Worm (Caenorhabditis elegans): ENCODE results near the gene cdr-2.
A peak's percentile ranks its signal among the peaks of the same experiment; 100 is the strongest.

The cdr-2 gene

DNA sequence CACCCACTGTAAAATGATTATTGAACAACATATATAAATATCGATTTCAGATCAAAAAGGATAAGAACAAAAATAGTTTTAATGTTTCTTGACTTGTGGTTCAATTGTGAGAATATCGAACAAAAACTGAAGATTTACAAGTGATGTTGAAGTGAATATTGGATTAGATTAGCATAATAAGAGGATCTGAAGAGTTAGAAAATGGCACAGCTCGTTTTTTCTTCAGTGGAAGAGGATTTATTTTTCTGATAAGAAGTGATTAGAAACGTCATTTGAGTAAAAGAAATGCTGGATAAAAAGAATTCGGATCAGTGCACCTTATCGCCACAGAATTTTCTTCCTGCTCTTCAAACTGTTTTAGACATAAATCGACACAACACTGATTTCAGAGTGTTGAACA, 19.8 kb downstream of the cdr-2 start, which contains the start of gene twk-14:
Gene twk-14, minus strand, starts transcription at position 8 of the 400 bp plus-strand sequence.
- TF ChIP-seq unc-62 (GFP tag; optimal IDR thresholded peaks at IDR 0.05 in 1 of 2) (peak in 1 of 2 experiments; percentile 25), unc-62 (tag; optimal IDR thresholded peaks at IDR 0.05) (no peak), nhr-25 (tag; optimal IDR thresholded peaks at IDR 0.05; ENCODE audit: borderline replicate concordance, insufficient read depth) (no peak)

DNA sequence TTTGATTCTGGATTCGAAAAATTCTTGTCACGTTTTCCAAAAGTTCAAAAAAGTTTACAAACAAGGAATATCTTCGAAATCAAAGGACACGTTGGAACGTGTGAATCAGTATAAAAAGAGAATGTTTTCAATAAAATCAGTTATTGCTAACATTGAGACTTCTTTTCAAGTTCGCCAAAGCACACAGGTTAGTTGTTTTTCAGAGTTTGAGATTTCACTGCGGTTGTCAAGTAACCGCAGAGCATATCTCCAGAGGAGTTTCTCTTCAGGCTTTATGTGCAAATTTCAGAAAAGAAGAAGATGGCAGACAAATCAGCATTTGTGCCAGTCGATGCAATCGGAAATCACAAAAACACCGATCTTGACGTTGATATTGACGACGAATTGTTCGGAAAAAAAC, 29.4 kb downstream of the cdr-2 start, which contains the start of gene K01D12.15:
Gene K01D12.15, plus strand, starts transcription at position 301 of the 400 bp plus-strand sequence.
- TF ChIP-seq ceh-28 (tag; optimal IDR thresholded peaks at IDR 0.05): no peak
- TF ChIP-seq daf-19 (GFP tag; conservative IDR thresholded peaks at IDR 0.05): no peak
- no peak for TF ChIP-seq Y5F2A.4 (GFP tag; optimal IDR thresholded peaks at IDR 0.05)
- no peak for TF ChIP-seq mes-2 (tag; optimal IDR thresholded peaks at IDR 0.05; ENCODE audit: poor library complexity, severe bottlenecking)
- no peak for TF ChIP-seq nhr-25 (tag; optimal IDR thresholded peaks at IDR 0.05; ENCODE audit: borderline replicate concordance, insufficient read depth)
- no peak for TF ChIP-seq nhr-6 (tag; optimal IDR thresholded peaks at IDR 0.05)
- no peak for TF ChIP-seq F49E8.2 (tag; optimal IDR thresholded peaks at IDR 0.05; ENCODE audit: borderline replicate concordance)
- TF ChIP-seq skn-1 (tag; optimal IDR thresholded peaks at IDR 0.05): no peak
- no peak for TF ChIP-seq sdz-12 (GFP tag; optimal IDR thresholded peaks at IDR 0.05)
- TF ChIP-seq mxl-3 (GFP tag; optimal IDR thresholded peaks at IDR 0.05): no peak

ce11 chrV:12377256-12377655, 38.3 kb downstream of the cdr-2 start, which contains the start of gene K01D12.1:
Gene K01D12.1 (plus strand): TSS chrV:12377556.
- TF ChIP-seq aha-1 (tag): peak; percentile 70
- no peak for TF ChIP-seq F49E8.2 (tag; optimal IDR thresholded peaks at IDR 0.05; ENCODE audit: borderline replicate concordance)
- peak in 1 of 2 experiments; percentile 71 for TF ChIP-seq unc-62 (GFP tag; optimal IDR thresholded peaks at IDR 0.05 in 1 of 2)
- no peak for TF ChIP-seq unc-62 (tag; optimal IDR thresholded peaks at IDR 0.05)

DNA sequence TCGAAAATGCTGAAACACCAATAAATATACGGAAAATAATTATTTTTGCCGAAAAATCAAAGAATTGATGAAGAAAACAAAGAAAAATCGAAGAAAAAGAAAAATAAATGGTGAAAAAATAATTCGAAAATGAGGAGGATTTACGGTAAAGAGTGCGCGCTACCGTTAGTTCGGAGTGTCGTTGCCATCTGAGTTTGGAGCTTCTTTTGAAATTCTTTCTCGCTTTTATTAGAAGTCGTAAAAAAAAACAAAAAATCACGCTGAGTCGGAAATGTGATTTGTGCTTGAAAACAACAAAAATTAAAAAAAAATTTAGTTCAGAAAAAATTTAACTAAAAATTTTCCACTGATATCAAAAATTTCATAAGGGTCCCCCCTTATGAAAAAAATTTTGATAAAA, 41.3 kb downstream of the cdr-2 start, which contains the start of gene F23H12.10:
Gene F23H12.10, minus strand, starts transcription at position 12 of the 400 bp plus-strand sequence.
- peak; percentile 51; the same call in 1 of the 2 replicates for TF ChIP-seq Y48G9A.11 (GFP tag; IDR thresholded peaks at IDR 0.05)

DNA sequence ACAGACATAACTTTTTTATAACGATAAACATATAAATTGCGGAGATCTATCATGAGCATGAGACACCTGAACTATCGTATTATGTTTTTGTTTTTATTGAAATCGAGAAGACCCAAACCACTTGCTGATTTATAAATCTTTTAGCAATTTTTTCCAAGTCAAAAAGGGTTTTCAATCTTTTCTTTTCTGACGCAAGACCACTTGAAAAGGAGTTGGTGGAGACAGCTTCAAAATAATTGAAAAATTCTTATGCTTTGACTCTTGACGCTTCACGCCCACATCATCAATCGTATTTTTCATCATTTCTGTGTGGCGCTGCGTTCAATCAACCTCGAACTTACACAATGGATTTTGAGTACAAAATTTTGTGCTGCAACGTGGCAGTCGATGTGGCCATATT, 44.1 kb downstream of the cdr-2 start, which contains the start of gene F23H12.7:
Gene F23H12.7, plus strand, starts transcription at position 301 of the 400 bp plus-strand sequence.
- TF ChIP-seq unc-62 (GFP tag; optimal IDR thresholded peaks at IDR 0.05 in 1 of 2): peak in 1 of 2 experiments; percentile 1
- TF ChIP-seq unc-62 (tag; optimal IDR thresholded peaks at IDR 0.05): no peak
- no peak for TF ChIP-seq Y48G9A.11 (GFP tag; IDR thresholded peaks at IDR 0.05)

DNA sequence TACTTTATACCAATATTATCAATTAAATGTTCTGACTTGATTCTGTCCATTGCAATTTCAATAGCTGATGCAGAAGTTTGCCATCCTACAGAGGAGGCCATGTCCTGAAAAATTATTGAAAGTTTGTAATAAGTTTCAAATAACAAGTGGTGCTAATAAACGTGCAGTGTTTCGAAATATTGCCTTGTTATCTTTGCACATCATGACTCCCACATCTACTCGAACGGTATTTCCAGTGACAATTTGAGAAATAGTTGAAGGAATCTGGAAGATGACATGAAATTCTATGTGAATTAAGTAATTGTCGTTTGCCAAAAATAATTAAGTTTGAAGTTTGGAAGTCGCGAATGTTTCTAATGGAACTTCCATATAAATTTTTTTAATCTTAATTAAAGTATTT, 46.1 kb downstream of the cdr-2 start, which contains the start of gene gcy-13:
Gene gcy-13, minus strand, starts transcription at position 101 of the 400 bp plus-strand sequence.
- no peak for TF ChIP-seq mxl-3 (GFP tag; optimal IDR thresholded peaks at IDR 0.05)
- no peak for TF ChIP-seq nhr-41 (GFP tag; IDR thresholded peaks at IDR 0.05)
- TF ChIP-seq spr-3 (GFP tag; optimal IDR thresholded peaks at IDR 0.05): no peak
- TF ChIP-seq lsy-2 (tag; optimal IDR thresholded peaks at IDR 0.05): no peak
- no peak for TF ChIP-seq lin-29 (GFP tag; IDR thresholded peaks at IDR 0.05)
- no peak for TF ChIP-seq ceh-32 (tag; optimal IDR thresholded peaks at IDR 0.05; ENCODE audit: poor library complexity)
- no peak for TF ChIP-seq F44E2.7 (GFP tag; IDR thresholded peaks at IDR 0.05)
- no peak for TF ChIP-seq ZK337.2 (GFP tag; IDR thresholded peaks at IDR 0.05)
- no peak for TF ChIP-seq daf-12 (tag; optimal IDR thresholded peaks at IDR 0.05)
- TF ChIP-seq hlh-30 (tag; optimal IDR thresholded peaks at IDR 0.05; ENCODE audit: insufficient read depth): no peak
- TF ChIP-seq hif-1 (tag; optimal IDR thresholded peaks at IDR 0.05): no peak
- no peak for TF ChIP-seq unc-62 (GFP tag; optimal IDR thresholded peaks at IDR 0.05 in 1 of 2)
- no peak for TF ChIP-seq unc-62 (tag; optimal IDR thresholded peaks at IDR 0.05)
- no peak for TF ChIP-seq daf-8 (GFP tag; IDR thresholded peaks at IDR 0.05)
- no peak for TF ChIP-seq dmd-8 (GFP tag; IDR thresholded peaks at IDR 0.05)
- TF ChIP-seq nhr-237 (tag; optimal IDR thresholded peaks at IDR 0.05): no peak
- no peak for TF ChIP-seq zfp-2 (tag; optimal IDR thresholded peaks at IDR 0.05)
- TF ChIP-seq Y48G9A.11 (GFP tag; IDR thresholded peaks at IDR 0.05): no peak
- no peak for TF ChIP-seq ceh-82 (tag; optimal IDR thresholded peaks at IDR 0.05)
- no peak for TF ChIP-seq arid-1 (GFP tag; conservative IDR thresholded peaks at IDR 0.05)
- no peak for TF ChIP-seq Y5F2A.4 (GFP tag; optimal IDR thresholded peaks at IDR 0.05)

All from whole organism, L4 larva.